Worm (Caenorhabditis elegans) whole organism, early embryonic: Measurements from ENCODE around the gene C34B4.3.

Source experiments
- B0310.2 ChIP-seq: sonication (generic microtip); optimal IDR thresholded peaks from 2 replicates; lab custom pipeline; 2016; ENCODE audit warnings: mild to moderate bottlenecking, missing genetic modification characterization, missing compliant biosample characterization
- F13C5.2 ChIP-seq: sonication (generic microtip); optimal IDR thresholded peaks from 2 replicates; lab custom pipeline; 2017; ENCODE audit warnings: mild to moderate bottlenecking, missing genetic modification characterization, inconsistent platforms, missing compliant biosample characterization
- aly-1 ChIP-seq: sonication (generic microtip); optimal IDR thresholded peaks from 2 replicates; lab custom pipeline; 2016; ENCODE audit warnings: missing genetic modification characterization, missing compliant biosample characterization
- ama-1 ChIP-seq: fragments of 150-350 bp; optimal IDR thresholded peaks from 2 replicates; lab custom pipeline; 2014
- ceh-13 ChIP-seq: fragments of 200-800 bp; sonication (Bioruptor generic); optimal IDR thresholded peaks from 2 replicates; lab custom pipeline; 2018; ENCODE audit warnings: mild to moderate bottlenecking, missing genetic modification characterization, missing compliant biosample characterization
- ceh-36 ChIP-seq: sonication (generic microtip); optimal IDR thresholded peaks from 2 replicates; lab custom pipeline; 2016; ENCODE audit warnings: missing genetic modification characterization, inconsistent platforms, missing compliant biosample characterization
- ets-7 ChIP-seq: sonication (generic microtip); optimal IDR thresholded peaks from 2 replicates; lab custom pipeline; 2016; ENCODE audit warnings: missing genotype, missing genetic modification characterization, missing compliant biosample characterization
- flt-1 ChIP-seq: fragments of 200-800 bp; sonication (Bioruptor generic); IDR thresholded peaks from 2 replicates; pipeline ENCODE4 v1.3.6; 2022; ENCODE audit warnings: missing genetic modification characterization, missing compliant biosample characterization
- hmbx-1 ChIP-seq: sonication (generic microtip); optimal IDR thresholded peaks from 2 replicates; lab custom pipeline; 2016; ENCODE audit warnings: mild to moderate bottlenecking, missing genetic modification characterization, missing compliant biosample characterization
- hmg-4 ChIP-seq: fragments of 200-800 bp; sonication (Bioruptor generic); optimal IDR thresholded peaks from 2 replicates; lab custom pipeline; 2018; ENCODE audit warnings: mild to moderate bottlenecking, missing genetic modification characterization, missing compliant biosample characterization
- hnd-1 ChIP-seq: sonication (generic microtip); optimal IDR thresholded peaks from 2 replicates; lab custom pipeline; 2016; ENCODE audit warnings: missing genetic modification characterization, missing compliant biosample characterization
- pes-1 ChIP-seq: fragments of 200-800 bp; sonication (Bioruptor generic); IDR thresholded peaks from 2 replicates; pipeline ENCODE4 v1.3.6; 2022; ENCODE audit warnings: missing genetic modification reagents, missing genetic modification characterization, missing compliant biosample characterization
- scrt-1 ChIP-seq: fragments of 200-800 bp; sonication (Bioruptor generic); IDR thresholded peaks from 2 replicates; pipeline ENCODE4 v1.3.6; 2022; ENCODE audit warnings: missing genetic modification characterization, missing compliant biosample characterization
- sea-1 ChIP-seq: fragments of 200-800 bp; sonication (Bioruptor generic); conservative IDR thresholded peaks from 2 replicates; pipeline ENCODE4 v1.3.6; 2022; ENCODE audit warnings: missing genetic modification characterization, missing compliant biosample characterization
- tbx-11 ChIP-seq: fragments of 200-800 bp; sonication (Bioruptor generic); IDR thresholded peaks from 2 replicates; pipeline ENCODE4 v1.3.6; 2022; ENCODE audit warnings: missing genetic modification characterization, missing compliant biosample characterization
- tbx-37 ChIP-seq: fragments of 200-800 bp; sonication (Bioruptor generic); conservative IDR thresholded peaks from 2 replicates; pipeline ENCODE4 v1.3.6; 2022; ENCODE audit warnings: missing genetic modification reagents, missing genetic modification characterization, missing compliant biosample characterization
- tra-4 ChIP-seq: sonication (generic microtip); optimal IDR thresholded peaks from 2 replicates; lab custom pipeline; 2017; ENCODE audit warnings: missing genetic modification characterization, missing compliant biosample characterization

C34B4.3 gene

ce11 chrV:13020014-13020413 lies 50.9 kb downstream of the C34B4.3 start:
- no peak for TF ChIP-seq aly-1
- TF ChIP-seq ets-7 (tag; lab: Kevin White, UChicago), result no peak
- TF ChIP-seq hmbx-1 (tag; lab: Kevin White, UChicago), result no peak
- TF ChIP-seq tra-4 (tag; lab: Kevin White, UChicago), result no peak
- no peak for TF ChIP-seq flt-1
- TF ChIP-seq pes-1 (GFP tag; lab: Robert Waterston, UW), result no peak
- TF ChIP-seq tbx-11 (GFP tag; lab: Robert Waterston, UW), result no peak
- no peak for TF ChIP-seq scrt-1 (GFP tag; lab: Robert Waterston, UW)

ce11 chrV:13018761-13019160 lies 52.2 kb downstream of the C34B4.3 start, which contains the start of gene fmi-1:
fmi-1 (plus strand) TSS chrV:13019061.
- TF ChIP-seq ama-1 (no peak), F13C5.2 (tag; lab: Kevin White, UChicago) (no peak), hmg-4 (GFP tag; lab: Kevin White, UChicago) (no peak), pes-1 (GFP tag; lab: Robert Waterston, UW) (no peak), tra-4 (tag; lab: Kevin White, UChicago) (no peak), ceh-13 (no peak), tbx-11 (GFP tag; lab: Robert Waterston, UW) (no peak), aly-1 (no peak), tbx-37 (GFP tag; lab: Robert Waterston, UW) (no peak), scrt-1 (GFP tag; lab: Robert Waterston, UW) (no peak), ets-7 (tag; lab: Kevin White, UChicago) (no peak), flt-1 (no peak), B0310.2 (tag; lab: Kevin White, UChicago) (no peak), ceh-36 (tag; lab: Kevin White, UChicago) (no peak), sea-1 (GFP tag; lab: Robert Waterston, UW) (no peak), hmbx-1 (tag; lab: Kevin White, UChicago) (no peak), hnd-1 (tag; lab: Kevin White, UChicago) (no peak)

ce11 chrV:13018233-13018632 lies 52.7 kb downstream of the C34B4.3 start:
- TF ChIP-seq B0310.2 (tag; lab: Kevin White, UChicago) (no peak), pes-1 (GFP tag; lab: Robert Waterston, UW) (no peak), sea-1 (GFP tag; lab: Robert Waterston, UW) (no peak), scrt-1 (GFP tag; lab: Robert Waterston, UW) (no peak), hnd-1 (tag; lab: Kevin White, UChicago) (no peak), hmbx-1 (tag; lab: Kevin White, UChicago) (no peak)
